Worm (Caenorhabditis elegans) whole organism, mixed stage, embryonic: ENCODE measurements around the gene rpt-4.

Experiments
- bed-3 ChIP-seq: fragments of 200-800 bp; sonication (Bioruptor generic); optimal IDR thresholded peaks from 3 replicates; lab custom pipeline; 2018; ENCODE audit warnings: mild to moderate bottlenecking, missing genetic modification characterization, moderate library complexity, missing compliant biosample characterization
- blmp-1 ChIP-seq: fragments of 150-350 bp; optimal IDR thresholded peaks from 2 replicates; lab custom pipeline; 2014; ENCODE audit warnings: missing biosample characterization, missing genetic modification characterization
- ceh-39 ChIP-seq: fragments of 150-350 bp; optimal IDR thresholded peaks from 2 replicates; lab custom pipeline; 2014; ENCODE audit warnings: missing biosample characterization, missing genetic modification characterization
- ceh-43 ChIP-seq: fragments of 200-800 bp; sonication (Bioruptor generic); optimal IDR thresholded peaks from 2 replicates; lab custom pipeline; 2018; ENCODE audit warnings: mild to moderate bottlenecking, missing genetic modification characterization, moderate library complexity, missing compliant biosample characterization
- ceh-83 ChIP-seq: fragments of 200-800 bp; sonication (Bioruptor generic); optimal IDR thresholded peaks from 2 replicates; lab custom pipeline; 2018; ENCODE audit warnings: mild to moderate bottlenecking, missing genetic modification characterization, missing compliant biosample characterization
- ces-1 ChIP-seq: fragments of 150-350 bp; optimal IDR thresholded peaks from 2 replicates; lab custom pipeline; 2014; ENCODE audit warnings: missing biosample characterization, missing genetic modification reagents, missing genetic modification characterization
- cnd-1 ChIP-seq: fragments of 200-800 bp; sonication (Bioruptor generic); optimal IDR thresholded peaks from 2 replicates; lab custom pipeline; 2018; ENCODE audit warnings: mild to moderate bottlenecking, missing genetic modification characterization, missing compliant biosample characterization
- elt-1 ChIP-seq: sonication (generic microtip); optimal IDR thresholded peaks from 2 replicates; lab custom pipeline; 2017; ENCODE audit warnings: missing genetic modification characterization, mild to moderate bottlenecking, missing compliant biosample characterization, antibody characterized with exemption, moderate library complexity, borderline replicate concordance; ENCODE audit not compliant: insufficient read depth
- elt-3 ChIP-seq: fragments of 150-350 bp; optimal IDR thresholded peaks from 2 replicates; lab custom pipeline; 2014; ENCODE audit warnings: missing biosample characterization, missing genetic modification characterization
- flh-1 ChIP-seq: fragments of 200-800 bp; sonication (Bioruptor generic); optimal IDR thresholded peaks from 2 replicates; lab custom pipeline; 2018; ENCODE audit warnings: mild to moderate bottlenecking, missing genetic modification characterization, moderate library complexity, missing compliant biosample characterization
- ham-2 ChIP-seq: fragments of 200-800 bp; sonication (Bioruptor generic); optimal IDR thresholded peaks from 2 replicates; lab custom pipeline; 2018; ENCODE audit warnings: mild to moderate bottlenecking, missing genetic modification characterization, missing compliant biosample characterization
- hlh-1 ChIP-seq: fragments of 150-350 bp; optimal IDR thresholded peaks from 2 replicates; lab custom pipeline; 2014; ENCODE audit warnings: missing biosample characterization, missing genetic modification reagents, missing genetic modification characterization
- lin-13 ChIP-seq: fragments of 150-350 bp; optimal IDR thresholded peaks from 2 replicates; lab custom pipeline; 2014; ENCODE audit warnings: missing biosample characterization, missing genetic modification characterization
- lin-32 ChIP-seq: fragments of 200-800 bp; sonication (Bioruptor generic); optimal IDR thresholded peaks from 2 replicates; lab custom pipeline; 2018; ENCODE audit warnings: mild to moderate bottlenecking, missing genetic modification characterization, missing compliant biosample characterization
- lsy-2 ChIP-seq: fragments of 150-350 bp; optimal IDR thresholded peaks from 2 replicates; lab custom pipeline; 2014; ENCODE audit warnings: missing biosample characterization, missing genetic modification characterization
- mep-1 ChIP-seq: fragments of 150-350 bp; optimal IDR thresholded peaks from 2 replicates; lab custom pipeline; 2017; ENCODE audit warnings: missing biosample characterization, missing genetic modification reagents, missing genetic modification characterization, inconsistent platforms
- mls-2 ChIP-seq: sonication (generic microtip); optimal IDR thresholded peaks from 2 replicates; lab custom pipeline; 2016; ENCODE audit warnings: mild to moderate bottlenecking, missing genetic modification characterization, moderate library complexity, missing compliant biosample characterization
- nhr-12 ChIP-seq: fragments of 150-350 bp; optimal IDR thresholded peaks from 2 replicates; lab custom pipeline; 2014; ENCODE audit warnings: missing biosample characterization, missing genetic modification characterization
- nhr-2 ChIP-seq: fragments of 150-350 bp; optimal IDR thresholded peaks from 2 replicates; lab custom pipeline; 2014; ENCODE audit warnings: missing biosample characterization, missing genetic modification characterization
- nhr-237 ChIP-seq: fragments of 150-350 bp; optimal IDR thresholded peaks from 2 replicates; lab custom pipeline; 2014; ENCODE audit warnings: missing biosample characterization, missing genetic modification characterization
- nhr-76 ChIP-seq: sonication (generic microtip); optimal IDR thresholded peaks from 2 replicates; lab custom pipeline; 2017; ENCODE audit warnings: missing biosample characterization, missing genetic modification characterization
- pha-4 ChIP-seq: fragments of 150-350 bp; optimal IDR thresholded peaks from 2 replicates; lab custom pipeline; 2018; ENCODE audit warnings: missing biosample characterization, missing genetic modification reagents, missing genetic modification characterization
- sem-2 ChIP-seq: fragments of 200-800 bp; sonication (Bioruptor generic); optimal IDR thresholded peaks from 2 replicates; lab custom pipeline; 2018; ENCODE audit warnings: mild to moderate bottlenecking, missing genetic modification characterization, missing compliant biosample characterization
- snpc-4 ChIP-seq: fragments of 150-350 bp; optimal IDR thresholded peaks from 2 replicates; lab custom pipeline; 2014; ENCODE audit warnings: missing biosample characterization, missing genetic modification characterization
- sptf-1 ChIP-seq: sonication (generic microtip); optimal IDR thresholded peaks from 2 replicates; lab custom pipeline; 2017; ENCODE audit warnings: mild to moderate bottlenecking, missing genetic modification characterization, moderate library complexity, missing compliant biosample characterization
- tbx-8 ChIP-seq: fragments of 200-800 bp; sonication (Bioruptor generic); optimal IDR thresholded peaks from 2 replicates; lab custom pipeline; 2018; ENCODE audit warnings: mild to moderate bottlenecking, missing genetic modification characterization, moderate library complexity, missing compliant biosample characterization
- unc-120 ChIP-seq: sonication (generic microtip); optimal IDR thresholded peaks from 2 replicates; lab custom pipeline; 2017; ENCODE audit warnings: missing genetic modification characterization, missing compliant biosample characterization; ENCODE audit not compliant: poor library complexity, severe bottlenecking
- unc-39 ChIP-seq: fragments of 150-350 bp; optimal IDR thresholded peaks from 2 replicates; lab custom pipeline; 2014; ENCODE audit warnings: missing biosample characterization, missing genetic modification characterization
- unc-62 ChIP-seq: fragments of 150-350 bp; optimal IDR thresholded peaks from 2 replicates; lab custom pipeline; 2014; ENCODE audit warnings: missing biosample characterization, missing genetic modification reagents, missing genetic modification characterization
- zip-8 ChIP-seq: fragments of 150-350 bp; optimal IDR thresholded peaks from 2 replicates; lab custom pipeline; 2014; ENCODE audit warnings: missing biosample characterization, missing genetic modification characterization
- ztf-11 ChIP-seq: fragments of 150-350 bp; optimal IDR thresholded peaks from 2 replicates; lab custom pipeline; 2014; ENCODE audit warnings: missing biosample characterization, missing genetic modification characterization

rpt-4 gene

ce11 chrII:73892-74291, 27.9 kb upstream of the rpt-4 start:
- no peak for TF ChIP-seq elt-3 (tag; lab: Kevin White, UChicago)
- no peak for TF ChIP-seq cnd-1
- no peak for TF ChIP-seq sem-2
- TF ChIP-seq lin-32 (GFP tag; lab: Kevin White, UChicago): no peak
- peak; percentile 76 for TF ChIP-seq ces-1 (GFP tag; lab: Kevin White, UChicago)

DNA sequence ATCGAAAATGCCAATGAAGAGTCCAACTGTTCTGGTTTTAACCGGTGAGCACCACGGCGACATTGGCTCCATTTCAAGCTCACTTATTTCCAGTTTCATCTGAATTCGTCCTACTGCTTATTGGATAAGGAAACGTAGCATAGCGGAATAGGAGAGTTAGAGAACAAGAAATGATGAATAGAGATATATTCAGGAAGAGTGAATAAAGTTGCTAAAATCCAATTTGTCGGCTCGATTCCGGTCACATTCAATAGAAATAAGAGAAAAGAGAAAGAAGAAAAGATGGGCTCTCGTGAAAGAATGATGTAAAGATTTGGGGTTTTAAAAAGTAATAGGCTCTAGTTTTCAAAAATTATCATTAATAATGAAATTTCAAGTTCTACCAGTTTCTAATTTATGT, 27.3 kb upstream of the rpt-4 start:
- peak; percentile 97 for TF ChIP-seq ces-1 (GFP tag; lab: Kevin White, UChicago)
- no peak for TF ChIP-seq nhr-237 (tag; lab: Kevin White, UChicago)
- no peak for TF ChIP-seq ztf-11 (tag; lab: Kevin White, UChicago)

- no peak for TF ChIP-seq ham-2
- no peak for TF ChIP-seq unc-120
- TF ChIP-seq ceh-43: no peak
- no peak for TF ChIP-seq ceh-83
- TF ChIP-seq ztf-11 (tag; lab: Kevin White, UChicago): no peak
- TF ChIP-seq lin-13: no peak
- TF ChIP-seq ces-1 (GFP tag; lab: Kevin White, UChicago): no peak
- no peak for TF ChIP-seq elt-1 (tag; lab: Kevin White, UChicago)
- TF ChIP-seq hlh-1 (tag; lab: Kevin White, UChicago): no peak
- TF ChIP-seq nhr-12 (tag; lab: Kevin White, UChicago): no peak
Observed at ce11 chrII:69354-69753, 23.3 kb upstream of the rpt-4 start, which contains the start of gene egl-26. TSS of gene egl-26 (plus strand) at chrII:69654.

DNA sequence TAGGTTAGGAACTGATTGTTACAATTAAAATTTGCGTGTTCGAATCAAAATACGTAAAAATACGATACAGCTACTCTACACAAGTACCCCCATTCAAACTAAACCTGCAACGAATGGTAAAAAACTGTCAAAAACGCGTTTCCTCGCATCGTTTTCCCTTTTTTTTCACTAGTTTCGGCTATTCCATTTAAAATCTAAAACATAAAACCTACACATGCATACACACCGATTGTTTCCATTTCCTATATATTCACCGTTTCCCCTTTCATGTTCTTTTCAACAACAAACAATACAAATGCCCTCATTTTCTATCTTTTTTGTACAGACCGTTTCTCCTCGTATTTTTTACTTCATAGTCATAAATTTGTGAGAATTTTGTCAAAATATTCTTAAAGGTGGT, 22.7 kb upstream of the rpt-4 start:
- TF ChIP-seq unc-120: no peak
- TF ChIP-seq ztf-11 (tag; lab: Kevin White, UChicago): no peak
- TF ChIP-seq snpc-4 (tag; lab: Kevin White, UChicago): no peak
- no peak for TF ChIP-seq sem-2
- no peak for TF ChIP-seq nhr-12 (tag; lab: Kevin White, UChicago)
- TF ChIP-seq ceh-39 (tag; lab: Kevin White, UChicago): no peak
- no peak for TF ChIP-seq zip-8 (tag; lab: Kevin White, UChicago)
- no peak for TF ChIP-seq nhr-76 (tag; lab: Kevin White, UChicago)
- TF ChIP-seq bed-3 (GFP tag; lab: Kevin White, UChicago): no peak
- TF ChIP-seq mep-1 (tag; lab: Kevin White, UChicago): no peak
- TF ChIP-seq flh-1 (GFP tag; lab: Kevin White, UChicago): no peak
- TF ChIP-seq, all 35 proteins: peak for 0

DNA sequence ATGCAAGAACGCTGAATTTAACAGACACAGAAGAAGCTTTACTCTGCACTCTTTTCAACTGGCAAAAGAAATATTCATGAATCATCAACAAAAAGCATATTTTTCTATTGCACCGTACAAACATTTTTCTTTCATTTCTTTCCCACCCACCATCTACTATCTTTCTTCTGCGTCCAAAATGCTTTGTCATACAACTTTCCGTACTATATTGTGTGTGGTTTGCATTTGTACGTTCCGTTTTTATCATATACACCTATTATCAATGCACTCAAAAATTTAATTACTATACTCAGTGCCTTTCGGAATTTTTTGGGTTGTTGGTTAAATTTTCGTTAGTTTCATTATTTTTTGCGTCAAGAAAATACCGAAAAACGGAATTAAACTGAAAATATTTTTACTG, 21.6 kb upstream of the rpt-4 start:
- TF ChIP-seq blmp-1 (tag; lab: Kevin White, UChicago): no peak
- no peak for TF ChIP-seq tbx-8 (GFP tag; lab: Kevin White, UChicago)
- no peak for TF ChIP-seq ceh-43
- TF ChIP-seq hlh-1 (tag; lab: Kevin White, UChicago): no peak
- TF ChIP-seq pha-4 (tag; lab: Kevin White, UChicago): no peak
- no peak for TF ChIP-seq unc-120
- TF ChIP-seq mls-2 (tag; lab: Kevin White, UChicago): no peak
- no peak for TF ChIP-seq ceh-39 (tag; lab: Kevin White, UChicago)
- no peak for TF ChIP-seq nhr-2
- no peak for TF ChIP-seq unc-62 (GFP tag; lab: Kevin White, UChicago)
- TF ChIP-seq lsy-2 (tag; lab: Kevin White, UChicago): no peak
- no peak for TF ChIP-seq ceh-83
- TF ChIP-seq mep-1 (tag; lab: Kevin White, UChicago): no peak
- TF ChIP-seq sptf-1 (tag; lab: Kevin White, UChicago): no peak
- TF ChIP-seq elt-1 (tag; lab: Kevin White, UChicago): no peak
- no peak for TF ChIP-seq elt-3 (tag; lab: Kevin White, UChicago)
- TF ChIP-seq unc-39 (tag; lab: Kevin White, UChicago): no peak
- TF ChIP-seq nhr-12 (tag; lab: Kevin White, UChicago): no peak
- TF ChIP-seq nhr-237 (tag; lab: Kevin White, UChicago): no peak
